Worm (Caenorhabditis elegans) whole organism, midembryonic: ENCODE results near the gene F35E8.7.
"Not testable (repeated sequence)": the region's sequence is repeated elsewhere in the genome, so short reads cannot be mapped to it uniquely, and the experiment has no call there.

Source experiments
- T22C8.4 ChIP-seq: fragments of 200-800 bp; sonication (Bioruptor generic); IDR thresholded peaks from 2 replicates; pipeline ENCODE4 v1.3.6; 2022; ENCODE audit warnings: missing genetic modification characterization, missing compliant biosample characterization
- cog-1 ChIP-seq: sonication (generic microtip); optimal IDR thresholded peaks from 2 replicates; lab custom pipeline; 2016; ENCODE audit warnings: missing genetic modification characterization, missing compliant biosample characterization
- flt-1 ChIP-seq: fragments of 200-800 bp; sonication (Bioruptor generic); IDR thresholded peaks from 2 replicates; pipeline ENCODE4 v1.3.6; 2022; ENCODE audit warnings: missing genetic modification characterization, missing compliant biosample characterization
- klf-2 ChIP-seq: fragments of 200-800 bp; sonication (Bioruptor generic); conservative IDR thresholded peaks from 2 replicates; pipeline ENCODE4 v1.3.6; 2022; ENCODE audit warnings: missing genetic modification reagents, missing genetic modification characterization, missing compliant biosample characterization
- med-1 ChIP-seq: sonication (generic microtip); optimal IDR thresholded peaks from 2 replicates; lab custom pipeline; 2017; ENCODE audit warnings: missing genetic modification characterization, mild to moderate bottlenecking, missing compliant biosample characterization, antibody characterized with exemption, missing genetic modification reagents; ENCODE audit not compliant: insufficient read depth
- ref-1 ChIP-seq: fragments of 200-800 bp; sonication (Bioruptor generic); conservative IDR thresholded peaks from 2 replicates; pipeline ENCODE4 v1.3.6; 2022; ENCODE audit warnings: missing genetic modification reagents, missing genetic modification characterization, missing compliant biosample characterization
- tab-1 ChIP-seq: fragments of 200-800 bp; sonication (Bioruptor generic); IDR thresholded peaks from 2 replicates; pipeline ENCODE4 v1.3.6; 2022; ENCODE audit warnings: missing genetic modification characterization, missing compliant biosample characterization
- ztf-23 ChIP-seq: fragments of 200-800 bp; sonication (Bioruptor generic); IDR thresholded peaks from 2 replicates; pipeline ENCODE4 v1.3.6; 2022; ENCODE audit warnings: missing genetic modification reagents, missing genetic modification characterization, missing compliant biosample characterization
- ztf-29 ChIP-seq: fragments of 200-800 bp; sonication (Bioruptor generic); IDR thresholded peaks from 2 replicates; pipeline ENCODE4 v1.3.6; 2022; ENCODE audit warnings: missing genetic modification reagents, missing genetic modification characterization, missing compliant biosample characterization

F35E8.7 gene

DNA sequence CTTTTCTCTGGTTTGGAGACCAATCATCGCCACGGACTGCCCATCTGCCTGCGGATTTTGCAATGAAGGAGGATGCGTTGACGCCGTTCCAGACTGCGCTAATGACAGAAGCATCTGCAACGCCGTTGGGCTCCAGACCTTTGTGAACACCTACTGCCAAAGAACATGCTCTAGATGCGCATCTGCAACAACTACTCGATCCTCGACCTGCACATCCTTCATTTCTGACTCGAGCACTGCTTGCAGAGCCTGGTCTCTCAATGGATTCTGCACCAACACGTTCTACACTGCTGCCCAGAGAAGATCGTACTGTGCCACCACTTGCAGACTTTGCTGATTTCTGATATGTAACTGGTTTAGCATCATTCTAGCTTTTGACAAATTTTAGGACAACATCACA lies 13.2 kb upstream of the F35E8.7 start:
- no peak for TF ChIP-seq flt-1 (GFP tag; lab: Robert Waterston, UW)
- TF ChIP-seq klf-2 (GFP tag; lab: Robert Waterston, UW) = no peak
- no peak for TF ChIP-seq ztf-23
- no peak for TF ChIP-seq med-1 (GFP tag; lab: Kevin White, UChicago)
- TF ChIP-seq cog-1 (tag; lab: Kevin White, UChicago) = no peak
- no peak for TF ChIP-seq tab-1 (GFP tag; lab: Robert Waterston, UW)
- no peak for TF ChIP-seq ztf-29 (GFP tag; lab: Robert Waterston, UW)
- TF ChIP-seq ref-1 (GFP tag; lab: Robert Waterston, UW) = no peak
- TF ChIP-seq T22C8.4 (GFP tag; lab: Robert Waterston, UW) = no peak

DNA sequence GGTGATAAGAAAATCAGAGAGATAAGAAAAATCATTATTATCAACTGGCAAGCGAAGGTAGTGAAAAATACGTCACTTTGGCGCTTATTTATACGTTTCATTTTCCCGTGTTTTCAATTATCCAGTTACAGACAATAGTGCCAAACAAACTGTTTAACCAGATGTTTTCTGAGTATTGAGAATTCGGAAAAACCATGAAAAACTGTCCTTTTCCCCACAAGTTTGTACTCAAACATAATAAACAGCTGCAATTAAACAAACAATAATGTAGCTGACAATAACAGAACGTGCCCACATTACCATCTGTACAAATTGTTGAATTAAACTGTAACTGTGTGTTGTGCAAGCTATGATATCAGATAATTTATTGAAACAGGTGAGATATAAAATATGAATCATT lies 8.3 kb upstream of the F35E8.7 start, which contains the start of the genes F35E8.1 and F35E8.2:
Gene F35E8.1 (minus strand): TSS at position 101 of the 400 bp plus-strand sequence.
Gene F35E8.2 (plus strand): TSS at position 132 of the 400 bp plus-strand sequence.
- TF ChIP-seq ztf-29 (GFP tag; lab: Robert Waterston, UW); flt-1 (GFP tag; lab: Robert Waterston, UW); med-1 (GFP tag; lab: Kevin White, UChicago): not testable (repeated sequence)

DNA sequence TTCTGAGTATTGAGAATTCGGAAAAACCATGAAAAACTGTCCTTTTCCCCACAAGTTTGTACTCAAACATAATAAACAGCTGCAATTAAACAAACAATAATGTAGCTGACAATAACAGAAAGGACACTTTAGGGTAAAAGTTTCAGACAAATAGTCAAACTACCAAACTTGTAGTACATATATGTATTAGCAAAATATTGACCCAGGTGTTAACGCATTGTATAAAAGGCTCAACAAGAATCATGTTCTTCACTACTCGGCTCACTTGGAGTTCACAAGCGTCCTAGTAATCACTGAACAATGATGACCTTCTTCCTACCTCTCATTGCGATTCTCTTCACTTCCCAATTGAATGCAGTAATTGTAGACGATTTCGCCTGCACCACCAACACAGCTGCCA lies 2.0 kb upstream of the F35E8.7 start, which contains the start of gene F35E8.6:
Gene F35E8.6 (plus strand): TSS at position 301 of the 400 bp plus-strand sequence.
- TF ChIP-seq flt-1 (GFP tag; lab: Robert Waterston, UW) (no peak), ztf-29 (GFP tag; lab: Robert Waterston, UW) (no peak), ztf-23 (no peak), cog-1 (tag; lab: Kevin White, UChicago) (no peak), klf-2 (GFP tag; lab: Robert Waterston, UW) (no peak), med-1 (GFP tag; lab: Kevin White, UChicago) (no peak), ref-1 (GFP tag; lab: Robert Waterston, UW) (no peak)

DNA sequence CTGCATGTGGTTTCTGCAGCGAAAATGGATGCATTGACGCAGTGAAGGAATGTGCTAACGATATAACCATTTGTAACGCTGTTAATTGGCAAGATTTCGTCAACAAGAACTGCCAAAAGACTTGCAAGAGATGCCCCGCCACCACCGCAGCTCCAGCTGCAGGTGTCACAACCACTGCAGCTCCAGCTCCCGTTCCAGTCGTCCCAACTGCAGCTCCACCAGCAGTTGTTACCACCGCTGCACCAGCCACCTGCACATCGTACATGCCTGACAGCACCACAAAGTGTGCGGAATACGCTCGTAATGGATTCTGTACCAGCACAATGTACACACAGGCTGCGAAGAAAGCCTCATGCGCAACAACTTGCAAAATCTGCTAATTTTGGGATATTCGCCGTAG lies 1.1 kb upstream of the F35E8.7 start:
- no peak for TF ChIP-seq ref-1 (GFP tag; lab: Robert Waterston, UW)
- no peak for TF ChIP-seq T22C8.4 (GFP tag; lab: Robert Waterston, UW)
- TF ChIP-seq tab-1 (GFP tag; lab: Robert Waterston, UW) = no peak
- no peak for TF ChIP-seq klf-2 (GFP tag; lab: Robert Waterston, UW)
- TF ChIP-seq ztf-23 = no peak
- no peak for TF ChIP-seq med-1 (GFP tag; lab: Kevin White, UChicago)
- no peak for TF ChIP-seq ztf-29 (GFP tag; lab: Robert Waterston, UW)
- TF ChIP-seq flt-1 (GFP tag; lab: Robert Waterston, UW) = no peak
- TF ChIP-seq cog-1 (tag; lab: Kevin White, UChicago) = no peak

DNA sequence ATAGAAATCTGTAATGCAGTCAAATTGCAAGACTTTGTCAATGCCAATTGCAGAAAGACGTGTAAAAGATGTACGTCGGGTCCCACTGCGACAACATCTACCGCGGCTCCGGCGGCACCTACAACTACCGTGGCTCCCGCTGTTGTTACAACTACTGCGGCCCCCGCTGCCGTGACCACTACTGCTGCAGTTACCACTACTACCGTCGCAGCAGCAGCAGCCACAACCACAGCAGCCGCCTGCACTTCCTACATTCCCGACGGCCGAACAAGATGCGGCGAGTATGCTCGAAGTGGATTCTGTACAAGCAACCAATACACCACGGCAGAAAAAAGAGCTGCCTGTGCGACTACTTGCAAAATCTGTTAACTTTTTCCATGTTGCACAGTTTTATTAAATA lies 960 bp downstream of the F35E8.7 start:
- TF ChIP-seq ref-1 (GFP tag; lab: Robert Waterston, UW) (no peak), flt-1 (GFP tag; lab: Robert Waterston, UW) (no peak), T22C8.4 (GFP tag; lab: Robert Waterston, UW) (no peak), klf-2 (GFP tag; lab: Robert Waterston, UW) (no peak), ztf-29 (GFP tag; lab: Robert Waterston, UW) (no peak), med-1 (GFP tag; lab: Kevin White, UChicago) (no peak), ztf-23 (no peak), cog-1 (tag; lab: Kevin White, UChicago) (no peak), tab-1 (GFP tag; lab: Robert Waterston, UW) (no peak)

DNA sequence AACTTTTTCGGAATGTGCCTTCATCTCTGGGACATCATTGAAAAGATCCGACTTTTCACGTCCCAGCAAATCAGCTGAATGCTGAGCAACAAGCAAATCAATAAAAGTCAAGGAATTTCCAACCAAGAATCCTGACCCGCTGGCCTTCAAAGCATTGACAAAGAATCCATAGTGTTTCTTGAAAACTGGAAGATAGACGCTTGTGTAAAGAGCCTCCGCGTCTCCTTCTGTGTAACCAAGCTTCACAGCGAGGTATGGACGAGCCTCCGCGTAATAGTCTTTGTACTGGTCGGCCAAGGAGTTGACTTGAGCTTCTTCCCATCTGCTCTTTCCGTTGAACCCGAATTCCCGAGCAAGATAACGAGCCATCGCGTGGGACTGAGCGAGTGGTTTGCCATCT lies 1.5 kb downstream of the F35E8.7 start:
- TF ChIP-seq klf-2 (GFP tag; lab: Robert Waterston, UW) (no peak), med-1 (GFP tag; lab: Kevin White, UChicago) (no peak), ztf-23 (no peak), T22C8.4 (GFP tag; lab: Robert Waterston, UW) (no peak), cog-1 (tag; lab: Kevin White, UChicago) (no peak), ref-1 (GFP tag; lab: Robert Waterston, UW) (no peak), flt-1 (GFP tag; lab: Robert Waterston, UW) (no peak), tab-1 (GFP tag; lab: Robert Waterston, UW) (no peak), ztf-29 (GFP tag; lab: Robert Waterston, UW) (no peak)

DNA sequence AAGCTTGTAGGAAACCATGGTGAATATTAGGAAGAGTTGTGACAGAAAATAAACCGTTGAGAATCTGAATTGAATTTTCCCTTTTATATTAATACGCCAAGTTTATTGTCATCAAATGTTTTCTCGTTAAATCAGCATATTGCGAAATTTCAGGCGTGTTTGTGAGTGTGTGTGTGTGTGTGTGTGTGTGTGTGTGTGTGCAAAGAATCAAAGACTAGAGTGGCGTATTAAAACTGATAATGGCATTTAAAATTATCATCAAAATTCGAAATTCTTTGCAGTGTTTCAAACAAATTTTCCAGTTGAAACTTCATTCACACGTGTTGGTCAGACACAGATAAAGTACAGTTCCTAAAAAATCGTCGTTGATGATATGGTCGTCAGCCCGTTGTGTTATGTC lies 2.1 kb downstream of the F35E8.7 start, which contains the start of gene gst-38:
Gene gst-38 (minus strand): TSS at position 152 of the 400 bp plus-strand sequence.
- TF ChIP-seq flt-1 (GFP tag; lab: Robert Waterston, UW) (no peak), T22C8.4 (GFP tag; lab: Robert Waterston, UW) (no peak), cog-1 (tag; lab: Kevin White, UChicago) (no peak), ztf-23 (no peak), ztf-29 (GFP tag; lab: Robert Waterston, UW) (no peak), tab-1 (GFP tag; lab: Robert Waterston, UW) (no peak), med-1 (GFP tag; lab: Kevin White, UChicago) (no peak), klf-2 (GFP tag; lab: Robert Waterston, UW) (no peak), ref-1 (GFP tag; lab: Robert Waterston, UW) (no peak)

DNA sequence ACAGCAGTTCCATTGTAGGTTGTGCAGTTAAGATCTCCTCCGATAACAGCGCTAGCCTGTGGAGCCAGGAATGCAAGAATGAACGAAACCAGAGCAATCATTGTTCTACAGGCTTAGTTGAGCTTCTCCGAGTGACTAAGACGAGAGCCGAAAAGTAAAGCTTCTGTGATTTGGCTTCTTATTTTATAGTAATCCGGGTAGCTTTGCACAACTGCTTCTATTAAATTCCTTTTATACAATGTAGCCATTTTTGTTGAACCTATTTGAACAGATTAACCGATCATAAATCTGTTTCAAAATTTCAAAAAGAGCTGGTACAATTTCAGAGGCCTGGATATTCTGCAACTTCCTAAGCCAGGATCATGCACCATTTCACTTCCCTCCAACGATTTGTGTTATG lies 3.6 kb downstream of the F35E8.7 start, which contains the start of gene F35E8.9:
Gene F35E8.9 (minus strand): TSS at position 101 of the 400 bp plus-strand sequence.
- no peak for TF ChIP-seq flt-1 (GFP tag; lab: Robert Waterston, UW)
- TF ChIP-seq klf-2 (GFP tag; lab: Robert Waterston, UW) = no peak
- no peak for TF ChIP-seq ztf-29 (GFP tag; lab: Robert Waterston, UW)
- no peak for TF ChIP-seq tab-1 (GFP tag; lab: Robert Waterston, UW)

DNA sequence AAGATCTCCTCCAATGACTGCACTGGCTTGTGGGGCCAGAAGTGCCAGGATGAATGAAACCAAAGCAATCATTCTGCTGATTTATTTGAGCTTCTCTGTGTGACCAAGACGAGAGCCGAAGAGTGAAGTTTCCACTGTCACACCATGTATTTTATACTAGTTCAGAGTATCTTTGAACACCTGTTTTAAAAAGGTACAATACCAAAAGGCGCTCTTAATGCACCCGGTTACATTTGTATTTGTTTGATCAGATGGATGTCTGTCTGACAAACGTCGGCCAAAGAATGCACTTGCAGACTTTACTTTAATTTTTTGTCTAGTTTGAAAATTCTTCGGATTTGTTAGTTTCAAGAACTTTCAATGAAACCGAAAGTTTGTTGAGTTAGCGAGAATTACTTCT lies 6.5 kb downstream of the F35E8.7 start, which contains the start of gene F35E8.10:
Gene F35E8.10 (minus strand): TSS at position 101 of the 400 bp plus-strand sequence.
- TF ChIP-seq tab-1 (GFP tag; lab: Robert Waterston, UW) = no peak
